Worm (Caenorhabditis elegans): ENCODE data around the gene ZK6.6.

ZK6.6 gene

ce11 chrV:418432-418831, 29.9 kb downstream of the ZK6.6 start, which contains the start of gene Y39D8A.1:
Y39D8A.1 (plus strand) TSS chrV:418732.
- TF ChIP-seq nfya-1 (tag; optimal IDR thresholded peaks at IDR 0.05) = no peak
- TF ChIP-seq che-1 (tag; optimal IDR thresholded peaks at IDR 0.05) = no peak
- no peak for TF ChIP-seq tbx-2 (tag; optimal IDR thresholded peaks at IDR 0.05)
- TF ChIP-seq sdc-2 (tag; optimal IDR thresholded peaks at IDR 0.05) = no peak
- TF ChIP-seq ceh-34 (tag; optimal IDR thresholded peaks at IDR 0.05) = no peak
- TF ChIP-seq ceh-9 (tag; optimal IDR thresholded peaks at IDR 0.05) = no peak
- no peak for TF ChIP-seq hlh-6 (tag; optimal IDR thresholded peaks at IDR 0.05)
- no peak for TF ChIP-seq ceh-6 (GFP tag; optimal IDR thresholded peaks at IDR 0.05)
- TF ChIP-seq ztf-16 (tag; optimal IDR thresholded peaks at IDR 0.05) = no peak
- TF ChIP-seq ceh-31 (tag; optimal IDR thresholded peaks at IDR 0.05) = no peak
- no peak for TF ChIP-seq ceh-18 (tag; optimal IDR thresholded peaks at IDR 0.05)
- TF ChIP-seq sox-2 (GFP tag; IDR thresholded peaks at IDR 0.05) = no peak
- no peak for TF ChIP-seq pag-3 (tag; optimal IDR thresholded peaks at IDR 0.05; ENCODE audit: borderline replicate concordance)
- no peak for TF ChIP-seq rnt-1 (tag; optimal IDR thresholded peaks at IDR 0.05)
- TF ChIP-seq npax-4 (tag; optimal IDR thresholded peaks at IDR 0.05) = no peak
- no peak for TF ChIP-seq ceh-19 (GFP tag; optimal IDR thresholded peaks at IDR 0.05)

- TF ChIP-seq hlh-30 (tag; optimal IDR thresholded peaks at IDR 0.05; ENCODE audit: insufficient read depth) = no peak
These were observed 33.6 kb downstream of the ZK6.6 start, which contains the start of gene dod-20 for ce11 chrV:422133-422532. dod-20 (plus strand) TSS chrV:422433.

ce11 chrV:424140-424539, 35.6 kb downstream of the ZK6.6 start, which contains the start of gene B0554.5:
B0554.5 (plus strand) TSS chrV:424440.
- no peak for TF ChIP-seq ceh-30 (tag; optimal IDR thresholded peaks at IDR 0.05)
- no peak for TF ChIP-seq nhr-11 (tag; optimal IDR thresholded peaks at IDR 0.05)
- no peak for TF ChIP-seq ceh-31 (tag; optimal IDR thresholded peaks at IDR 0.05)
- TF ChIP-seq odd-2 (tag; optimal IDR thresholded peaks at IDR 0.05) = no peak
- TF ChIP-seq ref-2 (tag; optimal IDR thresholded peaks at IDR 0.05) = no peak

- TF ChIP-seq hlh-13 (GFP tag; optimal IDR thresholded peaks at IDR 0.05) = no peak
- TF ChIP-seq unc-3 (GFP tag; conservative IDR thresholded peaks at IDR 0.05) = no peak
- no peak for TF ChIP-seq unc-3 (tag; optimal IDR thresholded peaks at IDR 0.05)
- TF ChIP-seq pros-1 (tag; optimal IDR thresholded peaks at IDR 0.05) = no peak
These were observed 40.3 kb downstream of the ZK6.6 start, which contains the start of gene B0554.4 for ce11 chrV:428844-429243. B0554.4 (plus strand) TSS chrV:429144.

- TF ChIP-seq ref-2 (tag; optimal IDR thresholded peaks at IDR 0.05) = no peak
- TF ChIP-seq C08G9.2 (tag; optimal IDR thresholded peaks at IDR 0.05) = no peak
- TF ChIP-seq ceh-30 (tag; optimal IDR thresholded peaks at IDR 0.05) = no peak
- TF ChIP-seq unc-55 (GFP tag; optimal IDR thresholded peaks at IDR 0.05) = no peak
- no peak for TF ChIP-seq nfya-1 (tag; optimal IDR thresholded peaks at IDR 0.05)
- no peak for TF ChIP-seq dmd-4 (tag; optimal IDR thresholded peaks at IDR 0.05; ENCODE audit: borderline replicate concordance)
- no peak for TF ChIP-seq C38D4.7 (GFP tag; optimal IDR thresholded peaks at IDR 0.05)
- no peak for TF ChIP-seq unc-42 (tag; optimal IDR thresholded peaks at IDR 0.05)
- TF ChIP-seq npax-4 (tag; optimal IDR thresholded peaks at IDR 0.05) = no peak
- TF ChIP-seq ceh-18 (tag; optimal IDR thresholded peaks at IDR 0.05) = no peak
- TF ChIP-seq T23F11.4 (GFP tag; optimal IDR thresholded peaks at IDR 0.05) = no peak
These were observed 44.5 kb downstream of the ZK6.6 start for ce11 chrV:432991-433390.

ce11 chrV:433898-434297, 45.4 kb downstream of the ZK6.6 start, which contains the start of gene B0554.2:
B0554.2 (plus strand) TSS chrV:434198.
- TF ChIP-seq dve-1 (tag; optimal IDR thresholded peaks at IDR 0.05) (no peak), rnt-1 (tag; optimal IDR thresholded peaks at IDR 0.05) (no peak)
